Worm (Caenorhabditis elegans) whole organism, mixed stage, embryonic: ENCODE measurements around the gene C50B6.3.
A peak's percentile ranks its signal among the peaks of the same experiment; 100 is the strongest.

Experiments
- M03D4.4 ChIP-seq: sonication (generic microtip); optimal IDR thresholded peaks from 2 replicates; lab custom pipeline; 2017; ENCODE audit warnings: mild to moderate bottlenecking, missing genetic modification characterization, missing compliant biosample characterization
- elt-1 ChIP-seq: sonication (generic microtip); optimal IDR thresholded peaks from 2 replicates; lab custom pipeline; 2017; ENCODE audit warnings: missing genetic modification characterization, mild to moderate bottlenecking, missing compliant biosample characterization, antibody characterized with exemption, moderate library complexity, borderline replicate concordance; ENCODE audit not compliant: insufficient read depth
- lsy-2 ChIP-seq: fragments of 150-350 bp; optimal IDR thresholded peaks from 2 replicates; lab custom pipeline; 2014; ENCODE audit warnings: missing biosample characterization, missing genetic modification characterization
- mab-5 ChIP-seq: fragments of 150-350 bp; optimal IDR thresholded peaks from 2 replicates; lab custom pipeline; 2014; ENCODE audit warnings: missing biosample characterization, missing genetic modification characterization
- mep-1 ChIP-seq: fragments of 150-350 bp; optimal IDR thresholded peaks from 2 replicates; lab custom pipeline; 2017; ENCODE audit warnings: missing biosample characterization, missing genetic modification reagents, missing genetic modification characterization, inconsistent platforms
- nhr-237 ChIP-seq: fragments of 150-350 bp; optimal IDR thresholded peaks from 2 replicates; lab custom pipeline; 2014; ENCODE audit warnings: missing biosample characterization, missing genetic modification characterization
- nhr-28 ChIP-seq: fragments of 150-350 bp; optimal IDR thresholded peaks from 2 replicates; lab custom pipeline; 2014; ENCODE audit warnings: missing biosample characterization, missing genetic modification characterization
- sptf-1 ChIP-seq: sonication (generic microtip); optimal IDR thresholded peaks from 2 replicates; lab custom pipeline; 2017; ENCODE audit warnings: mild to moderate bottlenecking, missing genetic modification characterization, moderate library complexity, missing compliant biosample characterization
- unc-62 ChIP-seq: fragments of 150-350 bp; optimal IDR thresholded peaks from 2 replicates; lab custom pipeline; 2014; ENCODE audit warnings: missing biosample characterization, missing genetic modification reagents, missing genetic modification characterization
- ztf-11 ChIP-seq: fragments of 150-350 bp; optimal IDR thresholded peaks from 2 replicates; lab custom pipeline; 2014; ENCODE audit warnings: missing biosample characterization, missing genetic modification characterization

DNA sequence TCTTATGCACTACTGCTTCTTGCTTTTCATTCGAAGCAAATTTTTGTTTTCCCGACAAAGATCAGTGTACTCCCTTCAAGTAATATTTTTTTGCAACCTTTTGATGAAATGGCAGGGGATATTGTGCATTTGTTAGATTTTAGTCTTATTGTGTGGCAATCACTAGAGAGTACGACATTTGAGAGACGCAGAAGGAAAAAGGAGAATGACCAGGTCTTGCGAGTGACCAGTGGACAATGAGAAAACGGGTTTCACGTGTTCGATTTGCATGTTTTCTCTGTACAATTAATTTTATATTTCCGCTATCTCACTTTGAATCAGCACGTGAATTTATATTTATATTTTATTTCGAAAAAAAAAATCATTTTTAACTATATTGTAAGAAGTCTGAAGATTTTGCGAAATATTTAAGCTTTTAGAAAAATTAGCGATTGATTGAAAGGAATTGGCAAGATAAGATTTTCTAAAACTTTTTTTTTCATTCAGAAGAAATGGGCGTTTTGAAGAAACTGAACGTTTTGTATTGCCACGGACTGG lies 22.6 kb downstream of the C50B6.3 start, which contains the start of gene C50B6.9:
- TF ChIP-seq mab-5 (tag; lab: Kevin White, UChicago) (no peak), nhr-237 (tag; lab: Kevin White, UChicago) (no peak), elt-1 (tag; lab: Kevin White, UChicago) (peak; percentile 9), lsy-2 (tag; lab: Kevin White, UChicago) (no peak), M03D4.4 (tag; lab: Kevin White, UChicago) (no peak), unc-62 (no peak), mep-1 (no peak), sptf-1 (tag; lab: Kevin White, UChicago) (no peak), nhr-28 (tag; lab: Kevin White, UChicago) (no peak), ztf-11 (tag; lab: Kevin White, UChicago) (no peak)
